Fruit fly (Drosophila melanogaster) whole organism, pupa: ENCODE data around the gene Rab3-GEF.

ENCODE experiments used
- CG10348 ChIP-seq: fragments of 200-800 bp; sonication (Bioruptor generic); IDR thresholded peaks from 2 replicates; pipeline ENCODE4 v1.3.6; 2022; ENCODE audit warnings: missing biosample characterization, missing genetic modification characterization
- CG12605 ChIP-seq: fragments of 200-800 bp; sonication (Bioruptor generic); IDR thresholded peaks from 2 replicates; pipeline ENCODE4 v1.3.6; 2022; ENCODE audit warnings: missing biosample characterization, missing genetic modification characterization
- CG13204 ChIP-seq: fragments of 200-800 bp; sonication (Bioruptor generic); optimal IDR thresholded peaks from 2 replicates; lab custom pipeline; 2018; ENCODE audit warnings: missing biosample characterization, mild to moderate bottlenecking, missing genetic modification characterization, moderate library complexity
- CG14655 ChIP-seq: fragments of 200-800 bp; sonication (Bioruptor generic); optimal IDR thresholded peaks from 3 replicates; lab custom pipeline; 2017; ENCODE audit warnings: mild to moderate bottlenecking, missing biosample characterization, missing genetic modification reagents, missing genetic modification characterization
- CG15710 ChIP-seq: fragments of 200-800 bp; sonication (Bioruptor generic); optimal IDR thresholded peaks from 2 replicates; lab custom pipeline; 2018; ENCODE audit warnings: missing biosample characterization, mild to moderate bottlenecking, missing genetic modification characterization, moderate library complexity
- CG17806 ChIP-seq: fragments of 200-800 bp; sonication (Bioruptor generic); optimal IDR thresholded peaks from 2 replicates; lab custom pipeline; 2018; ENCODE audit warnings: missing biosample characterization, mild to moderate bottlenecking, missing genetic modification characterization, moderate library complexity
- CG32121 ChIP-seq: fragments of 200-800 bp; sonication (Bioruptor generic); IDR thresholded peaks from 2 replicates; pipeline ENCODE4 v1.3.6; 2022; ENCODE audit warnings: missing biosample characterization, missing genetic modification characterization
- CG34367 ChIP-seq: fragments of 200-800 bp; sonication (Bioruptor generic); optimal IDR thresholded peaks from 2 replicates; lab custom pipeline; 2018; ENCODE audit warnings: missing biosample characterization, mild to moderate bottlenecking, missing genetic modification characterization
- CG4496 ChIP-seq: fragments of 200-800 bp; sonication (Bioruptor generic); IDR thresholded peaks from 3 replicates; pipeline ENCODE4 v1.3.6; 2022; ENCODE audit warnings: missing biosample characterization, missing genetic modification characterization
- CG8159 ChIP-seq: fragments of 200-800 bp; sonication (Bioruptor generic); optimal IDR thresholded peaks from 3 replicates; lab custom pipeline; 2018; ENCODE audit warnings: missing biosample characterization, mild to moderate bottlenecking, missing genetic modification characterization, moderate library complexity
- CG8301 ChIP-seq: fragments of 200-800 bp; sonication (Bioruptor generic); optimal IDR thresholded peaks from 2 replicates; lab custom pipeline; 2018; ENCODE audit warnings: missing biosample characterization, mild to moderate bottlenecking, missing genetic modification characterization
- CG9948 ChIP-seq: fragments of 200-800 bp; sonication (Bioruptor generic); optimal IDR thresholded peaks from 2 replicates; lab custom pipeline; 2018; ENCODE audit warnings: missing biosample characterization, mild to moderate bottlenecking, missing genetic modification characterization, moderate library complexity
- D1 ChIP-seq: fragments of 200-800 bp; sonication (Bioruptor generic); optimal IDR thresholded peaks from 2 replicates; lab custom pipeline; 2018; ENCODE audit warnings: missing biosample characterization, mild to moderate bottlenecking, missing genetic modification characterization, moderate library complexity
- EcR ChIP-seq: fragments of 200-800 bp; sonication (Bioruptor generic); optimal IDR thresholded peaks from 3 replicates; lab custom pipeline; 2019; ENCODE audit warnings: missing biosample characterization, missing genetic modification characterization, mild to moderate bottlenecking, moderate library complexity, missing genetic modification reagents
- Ets98B ChIP-seq: fragments of 200-800 bp; sonication (Bioruptor generic); IDR thresholded peaks from 2 replicates; pipeline ENCODE4 v1.3.6; 2022; ENCODE audit warnings: missing biosample characterization, missing genetic modification characterization
- Pif1A ChIP-seq: fragments of 200-800 bp; sonication (Bioruptor generic); optimal IDR thresholded peaks from 3 replicates; lab custom pipeline; 2016; ENCODE audit warnings: missing biosample characterization, missing genetic modification characterization
- Pif1B ChIP-seq: fragments of 200-800 bp; sonication (Bioruptor generic); optimal IDR thresholded peaks from 3 replicates; lab custom pipeline; 2016; ENCODE audit warnings: missing biosample characterization, missing genetic modification characterization
- Snoo ChIP-seq: fragments of 200-800 bp; sonication (Bioruptor generic); optimal IDR thresholded peaks from 3 replicates; lab custom pipeline; 2017; ENCODE audit warnings: missing biosample characterization, mild to moderate bottlenecking, missing genetic modification characterization, inconsistent platforms
- fd96Ca ChIP-seq: fragments of 200-800 bp; sonication (Bioruptor generic); IDR thresholded peaks from 3 replicates; pipeline ENCODE4 v1.3.6; 2022; ENCODE audit warnings: missing biosample characterization, missing genetic modification characterization
- gl ChIP-seq: fragments of 200-800 bp; sonication (Bioruptor generic); optimal IDR thresholded peaks from 2 replicates; lab custom pipeline; 2018; ENCODE audit warnings: missing biosample characterization, mild to moderate bottlenecking, missing genetic modification characterization
- rn ChIP-seq: fragments of 200-800 bp; sonication (Bioruptor generic); IDR thresholded peaks from 2 replicates; pipeline ENCODE4 v1.3.6; 2022; ENCODE audit warnings: missing biosample characterization, missing genetic modification characterization

Gene Rab3-GEF

DNA sequence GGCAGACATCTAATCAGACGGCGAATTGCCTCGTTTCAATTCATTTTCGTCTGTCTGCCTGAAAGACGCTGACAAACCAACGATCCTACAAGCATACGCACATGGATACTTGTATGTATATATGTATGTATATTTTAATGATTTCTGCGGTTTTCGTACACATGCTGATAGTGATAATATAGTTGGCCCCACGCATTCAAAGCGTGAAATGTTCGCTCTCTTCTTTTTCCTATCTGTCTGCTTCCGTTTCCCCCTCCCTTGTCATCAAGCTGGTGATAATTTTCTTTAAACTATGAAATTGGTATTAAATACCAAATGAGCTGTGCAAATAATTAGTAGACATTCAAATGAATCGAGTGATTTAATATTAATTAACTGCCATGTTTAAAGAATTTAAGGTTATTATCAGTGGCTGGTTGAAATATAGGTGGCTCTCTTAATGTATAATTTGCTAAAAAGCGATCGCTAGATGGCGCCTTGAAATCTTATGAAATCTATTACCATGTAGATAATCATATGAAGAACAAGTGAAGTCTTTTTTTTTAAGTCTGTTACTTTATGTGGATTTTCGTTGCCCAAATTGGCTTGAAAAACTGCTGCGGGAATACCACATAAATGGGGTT, 8.6 kb upstream of the Rab3-GEF start, which contains the start of gene CG33177:
CG33177 (plus strand) TSS at position 588 of the 623 bp plus-strand sequence.
- TF ChIP-seq gl (tag; lab: Kevin White, UChicago) (no peak), EcR (GFP tag; lab: Kevin White, UChicago) (no peak), CG14655 (GFP tag; lab: Kevin White, UChicago) (no peak), Pif1B (GFP tag; lab: Kevin White, UChicago) (no peak), Pif1A (no peak), CG8159 (tag; lab: Kevin White, UChicago) (no peak), CG8301 (tag; lab: Kevin White, UChicago) (no peak), CG17806 (tag; lab: Kevin White, UChicago) (no peak), CG34367 (no peak)

DNA sequence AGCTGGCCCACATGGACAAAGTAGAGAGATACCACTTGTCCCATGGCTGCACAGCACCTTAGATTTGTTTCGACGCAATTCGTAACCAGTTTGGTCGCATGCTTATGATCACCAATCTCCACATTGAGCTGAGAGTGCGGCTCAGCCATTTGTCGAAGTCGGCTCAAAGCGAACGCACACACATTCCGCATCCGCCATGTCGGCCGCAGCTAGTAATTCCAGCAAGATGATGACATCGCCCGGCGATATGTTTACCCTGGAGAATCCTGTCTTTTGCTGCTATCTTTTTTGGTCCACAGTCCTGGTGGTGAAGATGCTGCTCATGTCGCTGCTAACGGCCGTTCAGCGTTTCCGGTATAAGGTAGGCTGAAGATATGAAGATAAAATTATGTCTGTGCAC, 6.8 kb upstream of the Rab3-GEF start, which contains the start of gene CG33178:
CG33178 (plus strand) TSS at position 147 of the 400 bp plus-strand sequence.
- TF ChIP-seq D1 (tag; lab: Kevin White, UChicago) (no peak), gl (tag; lab: Kevin White, UChicago) (no peak), Snoo (no peak), CG34367 (no peak), CG4496 (0 out of 3 replicates have a peak, but pooled peaks have one; percentile 39), CG8301 (tag; lab: Kevin White, UChicago) (no peak), CG17806 (tag; lab: Kevin White, UChicago) (no peak), CG15710 (no peak)

DNA sequence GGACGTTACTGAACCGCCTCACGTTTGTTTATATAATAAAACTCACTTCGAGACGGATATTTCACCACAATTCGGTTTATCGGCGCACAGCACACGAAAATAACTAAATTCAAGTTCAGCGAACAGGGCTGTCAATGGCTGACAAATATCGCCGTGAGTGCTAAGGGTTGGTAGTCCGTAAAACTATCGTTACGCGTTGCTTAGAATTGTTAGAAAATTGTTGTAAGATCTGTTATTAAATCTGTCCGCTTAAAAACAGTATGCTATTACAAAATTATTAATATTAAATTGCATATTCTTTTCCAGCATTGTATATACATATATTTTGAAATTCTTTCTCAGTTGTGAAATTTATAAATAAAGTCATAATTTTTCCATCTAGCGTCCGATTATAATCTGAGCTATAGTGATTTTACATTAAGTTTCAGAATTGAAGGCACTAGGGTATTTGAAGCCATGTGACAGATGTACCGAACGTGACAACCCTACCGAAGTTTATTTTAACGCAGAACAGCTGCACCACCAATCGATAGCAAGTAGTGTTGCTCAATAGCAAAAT, 4.8 kb upstream of the Rab3-GEF start, which contains the start of gene Cox17:
Cox17 (minus strand) TSS at position 120 of the 559 bp plus-strand sequence.
- no peak for TF ChIP-seq CG12605
- TF ChIP-seq CG17806 (tag; lab: Kevin White, UChicago) = peak; percentile 57
- TF ChIP-seq EcR (GFP tag; lab: Kevin White, UChicago) = no peak
- no peak for TF ChIP-seq rn (GFP tag; lab: Robert Waterston, UW)
- peak; percentile 58 for TF ChIP-seq CG34367
- TF ChIP-seq CG4496 = peak; percentile 21; the same call in 1 of the 3 replicates
- peak; percentile 78 for TF ChIP-seq CG15710
- peak; percentile 74 for TF ChIP-seq Pif1A
- TF ChIP-seq CG8301 (tag; lab: Kevin White, UChicago) = peak; percentile 66
- TF ChIP-seq CG8159 (tag; lab: Kevin White, UChicago) = peak; percentile 80
- peak; percentile 58 for TF ChIP-seq Pif1B (GFP tag; lab: Kevin White, UChicago)
- peak; percentile 63; the same call in 2 of the 3 replicates for TF ChIP-seq fd96Ca (GFP tag; lab: Robert Waterston, UW)
- peak; percentile 61 for TF ChIP-seq Snoo
- peak; percentile 38 for TF ChIP-seq Ets98B (GFP tag; lab: Robert Waterston, UW)
- peak; percentile 22 for TF ChIP-seq D1 (tag; lab: Kevin White, UChicago)
- peak; percentile 82 for TF ChIP-seq CG14655 (GFP tag; lab: Kevin White, UChicago)
- TF ChIP-seq CG10348 = peak; percentile 62
- TF ChIP-seq CG13204 (GFP tag; lab: Kevin White, UChicago) = peak; percentile 13
- TF ChIP-seq CG9948 = peak; percentile 72
- TF ChIP-seq CG32121 = peak; percentile 31; the same call in 1 of the 2 replicates
- TF ChIP-seq gl (tag; lab: Kevin White, UChicago) = peak; percentile 15

DNA sequence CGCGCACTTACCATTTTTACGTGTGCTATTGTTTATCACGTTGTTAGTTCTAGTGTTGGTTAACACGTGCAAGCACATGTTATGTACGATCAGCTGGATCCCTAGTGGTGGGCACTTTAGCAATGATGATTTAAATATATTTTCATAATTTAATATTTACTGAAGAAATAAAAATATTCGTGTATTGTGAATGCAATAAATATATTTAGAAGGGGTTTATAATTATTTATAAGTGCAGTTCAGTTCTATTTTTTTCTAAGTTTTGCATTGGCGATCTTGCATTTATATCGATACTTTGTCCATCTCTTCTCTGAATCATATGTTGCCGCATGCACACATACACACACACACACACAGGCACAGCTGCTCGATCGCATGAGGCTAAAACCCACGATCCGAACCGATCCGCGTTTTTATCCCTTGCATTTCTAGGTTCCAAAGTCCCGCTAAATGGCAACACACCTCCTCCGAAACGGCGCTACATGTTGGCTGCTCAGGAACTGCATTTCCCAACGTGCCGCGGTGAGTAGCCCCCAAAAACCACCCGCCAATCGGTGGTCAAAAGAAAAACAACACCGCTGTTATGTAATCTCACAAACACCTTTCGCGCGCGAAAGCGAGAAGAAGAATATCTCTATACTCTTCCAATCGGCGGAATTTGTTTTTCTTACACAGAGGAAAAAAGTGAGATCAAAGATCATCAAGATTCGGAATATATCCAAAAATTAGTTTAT, 3.5 kb upstream of the Rab3-GEF start, which contains the start of the genes CG15027 and Dbct:
CG15027 (minus strand) TSS at position 51 of the 734 bp plus-strand sequence.
Dbct (plus strand) TSS at position 349 of the 734 bp plus-strand sequence.
- no peak for TF ChIP-seq CG10348
- TF ChIP-seq Pif1A = peak; percentile 37
- peak; percentile 41 for TF ChIP-seq Snoo
- peak; percentile 32; the same call in 1 of the 2 replicates for TF ChIP-seq rn (GFP tag; lab: Robert Waterston, UW)
- peak; percentile 49 for TF ChIP-seq CG32121
- TF ChIP-seq CG8159 (tag; lab: Kevin White, UChicago) = peak; percentile 68
- TF ChIP-seq D1 (tag; lab: Kevin White, UChicago) = no peak
- peak; percentile 55 for TF ChIP-seq CG9948
- peak; percentile 67 for TF ChIP-seq CG15710
- no peak for TF ChIP-seq EcR (GFP tag; lab: Kevin White, UChicago)
- no peak for TF ChIP-seq CG13204 (GFP tag; lab: Kevin White, UChicago)
- peak; percentile 3 for TF ChIP-seq CG8301 (tag; lab: Kevin White, UChicago)
- TF ChIP-seq CG12605 = no peak
- TF ChIP-seq CG34367 = peak; percentile 40
- peak; percentile 31 for TF ChIP-seq Pif1B (GFP tag; lab: Kevin White, UChicago)
- TF ChIP-seq CG14655 (GFP tag; lab: Kevin White, UChicago) = peak; percentile 52
- no peak for TF ChIP-seq gl (tag; lab: Kevin White, UChicago)
- TF ChIP-seq fd96Ca (GFP tag; lab: Robert Waterston, UW) = no peak
- TF ChIP-seq CG17806 (tag; lab: Kevin White, UChicago) = peak; percentile 55
- peak; percentile 60 for TF ChIP-seq Ets98B (GFP tag; lab: Robert Waterston, UW)
- TF ChIP-seq CG4496 = peak; percentile 62; the same call in 2 of the 3 replicates

DNA sequence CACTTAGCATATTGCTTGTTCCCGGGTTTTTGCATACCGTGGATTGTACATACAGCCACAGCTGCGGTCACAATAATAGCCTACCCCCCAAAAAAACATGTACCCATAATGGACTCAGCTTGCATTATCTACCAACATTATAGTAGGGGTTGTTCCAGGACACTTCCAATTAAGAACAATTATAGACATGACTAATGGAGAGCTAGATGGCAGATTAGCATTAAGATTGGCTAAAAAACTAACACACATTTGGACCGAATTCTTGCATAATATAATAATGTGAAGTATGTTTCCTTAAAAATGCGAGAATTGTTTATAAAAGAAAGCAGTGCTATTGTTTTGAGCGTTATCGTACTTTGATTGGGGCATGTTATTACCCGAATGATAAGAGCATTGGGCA, 889 bp downstream of the Rab3-GEF start:
- no peak for TF ChIP-seq CG15710
- TF ChIP-seq CG8159 (tag; lab: Kevin White, UChicago) = peak; percentile 44
